Fruit fly (Drosophila melanogaster) whole organism, wandering third instar larva: ENCODE data around the gene Iml1.
A peak's percentile ranks its signal among the peaks of the same experiment; 100 is the strongest.

Experiments used
- Abd-B ChIP-seq: fragments of >200 bp; optimal IDR thresholded peaks from 2 replicates; lab custom pipeline; 2017; ENCODE audit warnings: missing biosample characterization, missing genetic modification characterization
- CG32264 ChIP-seq: fragments of 200-800 bp; sonication (Bioruptor generic); optimal IDR thresholded peaks from 2 replicates; lab custom pipeline; 2016; ENCODE audit warnings: missing biosample characterization, missing genetic modification characterization
- CG9705 ChIP-seq: fragments of 200-800 bp; sonication (Bioruptor generic); optimal IDR thresholded peaks from 2 replicates; lab custom pipeline; 2018; ENCODE audit warnings: missing biosample characterization, mild to moderate bottlenecking, missing genetic modification characterization
- CrebA ChIP-seq: fragments of 200-800 bp; sonication (Bioruptor generic); optimal IDR thresholded peaks from 2 replicates; lab custom pipeline; 2016; ENCODE audit warnings: missing biosample characterization, mild to moderate bottlenecking, missing genetic modification characterization, borderline replicate concordance
- GATAd ChIP-seq: sonication (Bioruptor generic); optimal IDR thresholded peaks from 2 replicates; lab custom pipeline; 2016; ENCODE audit warnings: missing biosample characterization, missing genetic modification characterization
- HLH106 ChIP-seq: fragments of 200-800 bp; optimal IDR thresholded peaks from 3 replicates; lab custom pipeline; 2019; ENCODE audit warnings: missing biosample characterization, mild to moderate bottlenecking, missing genetic modification characterization, moderate library complexity
- Hnf4 ChIP-seq: fragments of 200-800 bp; sonication (Bioruptor generic); optimal IDR thresholded peaks from 2 replicates; lab custom pipeline; 2016; ENCODE audit warnings: missing biosample characterization, mild to moderate bottlenecking, missing genetic modification characterization
- Hr83 ChIP-seq: fragments of 200-300 bp; sonication (Bioruptor generic); optimal IDR thresholded peaks from 2 replicates; lab custom pipeline; 2016; ENCODE audit warnings: missing biosample characterization, mild to moderate bottlenecking, missing genetic modification characterization, moderate library complexity; ENCODE audit not compliant: poor library complexity, severe bottlenecking
- Jra ChIP-seq: sonication (Bioruptor generic); optimal IDR thresholded peaks from 2 replicates; lab custom pipeline; 2016; ENCODE audit warnings: missing biosample characterization, missing genetic modification characterization
- Myc ChIP-seq: fragments of >200 bp; optimal IDR thresholded peaks from 2 replicates; lab custom pipeline; 2017
- OdsH ChIP-seq: fragments of 200-800 bp; sonication (Bioruptor generic); optimal IDR thresholded peaks from 2 replicates; lab custom pipeline; 2016; ENCODE audit warnings: missing biosample characterization, mild to moderate bottlenecking, missing genetic modification characterization
- Rel ChIP-seq, 2 experiments: fragments of 200-800 bp; sonication (Bioruptor generic) in 1 of 2; optimal IDR thresholded peaks; 2 replicates in 1 of 2; 3 replicates in 1 of 2; lab custom pipeline; 2016 to 2019; ENCODE audit warnings: mild to moderate bottlenecking in 2 of 2, missing biosample characterization in 2 of 2, missing genetic modification characterization in 2 of 2, moderate library complexity in 1 of 2
- Sp1 ChIP-seq: fragments of 200-800 bp; sonication (Bioruptor generic); optimal IDR thresholded peaks from 3 replicates; lab custom pipeline; 2019; ENCODE audit warnings: missing biosample characterization, mild to moderate bottlenecking, missing genetic modification characterization, moderate library complexity
- Vsx2 ChIP-seq: fragments of 200-300, 225-300 bp; sonication (Bioruptor generic); optimal IDR thresholded peaks from 2 replicates; lab custom pipeline; 2018; ENCODE audit warnings: missing biosample characterization, missing genetic modification characterization; ENCODE audit not compliant: partially characterized antibody
- br ChIP-seq: fragments of 200-800 bp; sonication (Bioruptor generic); optimal IDR thresholded peaks from 2 replicates; lab custom pipeline; 2016; ENCODE audit warnings: missing biosample characterization, missing genetic modification characterization
- dmrt93B ChIP-seq: fragments of 200-800 bp; sonication (Bioruptor generic); optimal IDR thresholded peaks from 2 replicates; lab custom pipeline; 2018; ENCODE audit warnings: missing biosample characterization, mild to moderate bottlenecking, missing genetic modification characterization
- ey ChIP-seq: fragments of 200-800 bp; sonication (Bioruptor generic); optimal IDR thresholded peaks from 2 replicates; lab custom pipeline; 2016; ENCODE audit warnings: missing biosample characterization, missing genetic modification characterization
- foxo ChIP-seq, 2 experiments: fragments of 200-800 bp; sonication (Bioruptor generic); optimal IDR thresholded peaks; 2 replicates in 1 of 2; 3 replicates in 1 of 2; lab custom pipeline; 2016 to 2017; ENCODE audit warnings: missing biosample characterization in 2 of 2, missing genetic modification characterization in 2 of 2
- fru ChIP-seq: fragments of 200-800 bp; sonication (Bioruptor generic); optimal IDR thresholded peaks from 3 replicates; lab custom pipeline; 2016; ENCODE audit warnings: missing biosample characterization, mild to moderate bottlenecking, missing genetic modification characterization
- h ChIP-seq: fragments of 200-800 bp; sonication (Bioruptor generic); optimal IDR thresholded peaks from 3 replicates; lab custom pipeline; 2016; ENCODE audit warnings: missing biosample characterization, mild to moderate bottlenecking, missing genetic modification characterization
- lola ChIP-seq: fragments of >200 bp; optimal IDR thresholded peaks from 2 replicates; lab custom pipeline; 2017; ENCODE audit warnings: missing biosample characterization, missing genetic modification characterization
- pan ChIP-seq: fragments of >200 bp; optimal IDR thresholded peaks from 2 replicates; lab custom pipeline; 2017
- psq ChIP-seq: fragments of 200-800 bp; sonication (Bioruptor generic); optimal IDR thresholded peaks from 3 replicates; lab custom pipeline; 2017; ENCODE audit warnings: missing biosample characterization, mild to moderate bottlenecking, missing genetic modification characterization, moderate library complexity
- rgr ChIP-seq: fragments of 200-800 bp; sonication (Bioruptor generic); optimal IDR thresholded peaks from 3 replicates; lab custom pipeline; 2016; ENCODE audit warnings: missing biosample characterization, mild to moderate bottlenecking, missing genetic modification characterization
- sv ChIP-seq: fragments of 200-800 bp; sonication (Bioruptor generic); optimal IDR thresholded peaks from 3 replicates; lab custom pipeline; 2016; ENCODE audit warnings: missing biosample characterization, missing genetic modification characterization
- tai ChIP-seq: sonication (Bioruptor generic); optimal IDR thresholded peaks from 2 replicates; lab custom pipeline; 2016; ENCODE audit warnings: missing biosample characterization, missing genetic modification characterization
- usp ChIP-seq: fragments of >200 bp; optimal IDR thresholded peaks from 2 replicates; lab custom pipeline; 2017; ENCODE audit warnings: missing biosample characterization, missing genetic modification characterization
- woc ChIP-seq: sonication (Bioruptor generic); optimal IDR thresholded peaks from 2 replicates; lab custom pipeline; 2016; ENCODE audit warnings: missing biosample characterization, mild to moderate bottlenecking, missing genetic modification characterization

The Iml1 gene

DNA sequence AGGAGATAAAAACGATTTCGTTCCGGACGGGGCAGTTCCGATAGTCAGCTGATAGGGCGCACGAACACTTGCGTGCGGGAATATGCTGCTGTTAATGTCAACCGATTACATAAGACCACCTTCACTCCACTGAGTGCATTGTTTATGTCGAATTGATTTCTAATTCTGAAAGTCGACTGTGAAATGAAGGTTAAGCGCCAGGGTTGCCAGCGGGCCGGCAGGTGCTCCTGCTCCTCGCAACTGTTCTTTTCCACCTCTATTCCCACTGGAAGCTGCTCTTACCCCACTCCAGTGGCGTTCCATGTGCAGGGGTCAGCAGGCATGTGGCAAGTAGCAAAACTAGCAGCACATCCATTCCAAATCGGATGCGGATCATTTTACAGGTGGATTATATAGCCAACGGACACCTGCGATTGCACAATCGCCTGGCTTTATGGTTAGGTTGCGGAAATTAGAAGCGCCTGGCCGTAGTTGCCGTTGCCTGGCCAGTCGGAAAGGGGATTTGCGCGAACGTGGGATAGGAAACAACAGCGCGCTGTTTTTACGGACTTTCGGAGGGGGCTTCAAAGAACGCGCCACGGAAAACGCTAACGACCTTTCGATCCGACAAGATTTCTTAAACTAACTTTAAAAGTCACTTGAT is 17.1 kb downstream of the Iml1 start, which contains the start of gene cue:
Gene cue (minus strand): TSS at position 641 of the 643 bp plus-strand sequence.
- TF ChIP-seq lola (GFP tag; lab: Kevin White, UChicago) (no peak), pan (lab: Kevin White, UChicago) (no peak), h (GFP tag; lab: Kevin White, UChicago) (peak; percentile 29), Sp1 (GFP tag; lab: Kevin White, UChicago) (no peak), CrebA (GFP tag; lab: Kevin White, UChicago) (no peak)

DNA sequence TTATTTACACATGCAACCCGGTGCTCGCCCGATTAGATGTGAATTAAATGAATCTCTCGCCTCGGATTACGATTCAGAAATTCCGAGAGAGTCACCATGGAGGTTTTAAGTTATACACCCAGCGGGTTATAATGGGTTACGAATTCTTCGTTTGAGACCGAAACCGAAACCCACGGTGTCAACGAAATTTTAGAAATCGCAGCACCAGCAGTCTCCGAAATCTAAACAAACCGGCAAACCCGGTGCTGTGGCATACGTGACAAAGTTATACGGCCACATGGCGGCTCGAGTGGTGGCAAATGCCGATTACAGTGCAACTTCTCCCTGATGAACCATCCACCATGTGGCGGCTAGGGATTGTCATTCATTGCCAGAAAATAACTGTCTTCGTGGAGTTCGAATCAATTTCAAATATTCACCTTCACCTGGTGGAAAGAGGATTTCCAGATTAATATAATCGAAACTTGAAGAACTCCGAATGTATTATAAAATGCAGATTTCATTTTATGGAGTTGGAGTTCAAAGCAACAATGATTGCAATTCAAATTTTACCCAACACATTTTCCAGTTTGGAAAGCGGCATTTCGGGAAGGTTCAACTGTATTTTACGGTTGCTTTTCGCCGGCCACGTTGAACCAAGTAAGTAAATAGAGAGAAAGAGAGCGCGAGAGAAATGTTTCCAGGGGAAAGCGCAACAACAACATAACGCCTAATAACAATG is 17.9 kb downstream of the Iml1 start:
- TF ChIP-seq CG32264 (GFP tag; lab: Kevin White, UChicago) (no peak), Rel (GFP tag; optimal IDR thresholded peaks at IDR 0.05; lab: Kevin White, UChicago) (no peak), Rel (tag; optimal IDR thresholded peaks at IDR 0.05; lab: Kevin White, UChicago) (no peak), OdsH (GFP tag; lab: Kevin White, UChicago) (peak; percentile 70), Sp1 (GFP tag; lab: Kevin White, UChicago) (peak; percentile 56), br (GFP tag; lab: Kevin White, UChicago) (peak; percentile 46), Hr83 (GFP tag; lab: Kevin White, UChicago) (no peak), psq (GFP tag; lab: Kevin White, UChicago) (peak; percentile 52), Hnf4 (GFP tag; lab: Kevin White, UChicago) (peak; percentile 50), CG9705 (GFP tag; lab: Kevin White, UChicago) (peak; percentile 5), HLH106 (tag; lab: Kevin White, UChicago) (peak; percentile 66), h (GFP tag; lab: Kevin White, UChicago) (no peak), Abd-B (no peak), Jra (GFP tag; lab: Kevin White, UChicago) (no peak), fru (GFP tag; lab: Kevin White, UChicago) (peak; percentile 72), ey (peak; percentile 78), foxo (GFP tag; optimal IDR thresholded peaks at IDR 0.05; lab: Kevin White, UChicago) (peak in 1 of 2 experiments; percentile 75), dmrt93B (GFP tag; lab: Kevin White, UChicago) (peak; percentile 55), GATAd (GFP tag; lab: Kevin White, UChicago) (no peak), usp (no peak), lola (GFP tag; lab: Kevin White, UChicago) (no peak), woc (GFP tag; lab: Kevin White, UChicago) (peak; percentile 37), Myc (lab: Kevin White, UChicago) (no peak), rgr (GFP tag; lab: Kevin White, UChicago) (peak; percentile 71), sv (peak; percentile 35), Vsx2 (GFP tag; lab: Kevin White, UChicago) (no peak)
- TF ChIP-seq, all 38 proteins: peak for 14

dm6 chr3L:1502086-1502893 is 31.5 kb downstream of the Iml1 start, which contains the start of the genes hfp and Psa:
TSS of gene hfp (minus strand) at chr3L:1502590.
TSS of gene Psa (plus strand) at chr3L:1502843.
- TF ChIP-seq usp, result no peak
- no peak for TF ChIP-seq Sp1 (GFP tag; lab: Kevin White, UChicago)
- no peak for TF ChIP-seq Abd-B
- TF ChIP-seq Rel (GFP tag; optimal IDR thresholded peaks at IDR 0.05; lab: Kevin White, UChicago), result no peak
- peak; percentile 96 for TF ChIP-seq Rel (tag; optimal IDR thresholded peaks at IDR 0.05; lab: Kevin White, UChicago)
- TF ChIP-seq Hnf4 (GFP tag; lab: Kevin White, UChicago), result no peak
- no peak for TF ChIP-seq lola (GFP tag; lab: Kevin White, UChicago)
- no peak for TF ChIP-seq HLH106 (tag; lab: Kevin White, UChicago)
- no peak for TF ChIP-seq CrebA (GFP tag; lab: Kevin White, UChicago)
- no peak for TF ChIP-seq Jra (GFP tag; lab: Kevin White, UChicago)

DNA sequence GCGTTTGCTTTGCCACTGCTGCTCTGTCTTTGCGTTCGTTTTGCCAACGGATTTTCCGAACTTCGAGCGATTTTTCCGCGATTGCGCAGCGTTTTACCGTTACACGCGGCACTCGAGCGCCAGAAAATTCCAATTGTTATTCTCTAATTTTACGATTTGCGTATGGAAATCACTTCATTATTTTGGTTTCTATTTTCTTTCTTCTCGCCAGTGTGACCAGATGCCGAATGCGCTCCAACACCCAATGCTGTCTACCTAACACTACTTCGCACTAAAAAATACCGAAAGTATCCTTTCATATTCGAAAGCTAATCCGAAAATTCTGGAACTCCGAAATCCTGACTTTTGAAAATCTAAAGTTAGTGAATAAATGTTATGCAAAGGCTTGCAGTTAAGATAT is 37.4 kb downstream of the Iml1 start, which contains the start of gene CG12084:
Gene CG12084 (minus strand): TSS at position 236 of the 400 bp plus-strand sequence.
- TF ChIP-seq tai, result no peak
- TF ChIP-seq, all 38 proteins: peak for 0
